Worm (Caenorhabditis elegans) whole organism, L3 larva: ENCODE measurements around the gene pgl-2.

Experiments
- R02D3.7 ChIP-seq: fragments of 150-350 bp; optimal IDR thresholded peaks from 2 replicates; lab custom pipeline; 2014; ENCODE audit warnings: missing biosample characterization, missing genetic modification characterization
- ZK546.5 ChIP-seq: sonication (generic microtip); optimal IDR thresholded peaks from 2 replicates; lab custom pipeline; 2017; ENCODE audit warnings: missing biosample characterization, missing genetic modification characterization
- aly-2 ChIP-seq: fragments of 150-350 bp; optimal IDR thresholded peaks from 2 replicates; lab custom pipeline; 2014; ENCODE audit warnings: missing biosample characterization, missing genetic modification characterization
- ama-1 ChIP-seq: fragments of 150-350 bp; optimal IDR thresholded peaks from 2 replicates; lab custom pipeline; 2018
- ceh-16 ChIP-seq: sonication (generic microtip); optimal IDR thresholded peaks from 2 replicates; lab custom pipeline; 2017; ENCODE audit warnings: missing biosample characterization, missing genetic modification characterization
- ceh-28 ChIP-seq: fragments of 150-350 bp; optimal IDR thresholded peaks from 2 replicates; lab custom pipeline; 2014; ENCODE audit warnings: missing biosample characterization, missing genetic modification reagents, missing genetic modification characterization
- ceh-82 ChIP-seq: fragments of 150-350 bp; optimal IDR thresholded peaks from 2 replicates; lab custom pipeline; 2014; ENCODE audit warnings: missing biosample characterization, missing genetic modification characterization
- ceh-9 ChIP-seq: sonication (generic microtip); optimal IDR thresholded peaks from 2 replicates; lab custom pipeline; 2018; ENCODE audit warnings: missing biosample characterization, missing genetic modification characterization
- daf-12 ChIP-seq: fragments of 150-350 bp; optimal IDR thresholded peaks from 2 replicates; lab custom pipeline; 2014; ENCODE audit warnings: missing biosample characterization, missing genetic modification reagents, missing genetic modification characterization
- egl-27 ChIP-seq: sonication (generic microtip); optimal IDR thresholded peaks from 4 replicates; lab custom pipeline; 2017; ENCODE audit warnings: missing biosample characterization, missing genetic modification reagents, missing genetic modification characterization
- egl-5 ChIP-seq: fragments of 150-350 bp; optimal IDR thresholded peaks from 2 replicates; lab custom pipeline; 2017; ENCODE audit warnings: missing biosample characterization, missing genetic modification reagents, missing genetic modification characterization, inconsistent platforms
- elt-1 ChIP-seq: fragments of 150-350 bp; optimal IDR thresholded peaks from 2 replicates; lab custom pipeline; 2014; ENCODE audit warnings: missing biosample characterization, missing genetic modification characterization
- elt-2 ChIP-seq: sonication (generic microtip); optimal IDR thresholded peaks from 2 replicates; lab custom pipeline; 2016; ENCODE audit warnings: missing genetic modification reagents, mild to moderate bottlenecking, missing genetic modification characterization, missing compliant biosample characterization
- elt-3 ChIP-seq, 3 experiments: fragments of 150-350 bp in 1 of 3; sonication (generic microtip) in 2 of 3; optimal IDR thresholded peaks; 2 replicates in 2 of 3; 4 replicates in 1 of 3; lab custom pipeline; 2014 to 2017; ENCODE audit warnings: missing biosample characterization in 3 of 3, missing genetic modification characterization in 3 of 3
- eor-1 ChIP-seq, 2 experiments: fragments of 150-350 bp; optimal IDR thresholded peaks; 2 replicates each; lab custom pipeline; 2014 to 2018; ENCODE audit warnings: missing biosample characterization in 2 of 2, missing genetic modification characterization in 2 of 2
- fkh-10 ChIP-seq: sonication (generic microtip); optimal IDR thresholded peaks from 2 replicates; lab custom pipeline; 2017; ENCODE audit warnings: missing biosample characterization, missing genetic modification reagents, missing genetic modification characterization
- fkh-2 ChIP-seq: fragments of 150-350 bp; optimal IDR thresholded peaks from 2 replicates; lab custom pipeline; 2014; ENCODE audit warnings: missing biosample characterization, missing genetic modification reagents, missing genetic modification characterization
- fos-1 ChIP-seq: fragments of 150-350 bp; optimal IDR thresholded peaks from 2 replicates; lab custom pipeline; 2014; ENCODE audit warnings: missing biosample characterization, missing genetic modification characterization
- hmg-11 ChIP-seq: sonication (generic microtip); optimal IDR thresholded peaks from 2 replicates; lab custom pipeline; 2016; ENCODE audit warnings: missing genetic modification characterization, missing compliant biosample characterization
- jun-1 ChIP-seq: fragments of 150-350 bp; optimal IDR thresholded peaks from 2 replicates; lab custom pipeline; 2014; ENCODE audit warnings: missing biosample characterization, missing genetic modification reagents, missing genetic modification characterization
- lin-15B ChIP-seq: fragments of 150-350 bp; optimal IDR thresholded peaks from 2 replicates; lab custom pipeline; 2014; ENCODE audit warnings: missing biosample characterization, missing genetic modification characterization
- lin-39 ChIP-seq: fragments of 150-350 bp; optimal IDR thresholded peaks from 2 replicates; lab custom pipeline; 2018; ENCODE audit warnings: missing biosample characterization, missing genetic modification reagents, missing genetic modification characterization
- lsy-12 ChIP-seq: sonication (generic microtip); optimal IDR thresholded peaks from 2 replicates; lab custom pipeline; 2016; ENCODE audit warnings: mild to moderate bottlenecking, missing genetic modification characterization, missing compliant biosample characterization
- mdl-1 ChIP-seq: fragments of 150-350 bp; optimal IDR thresholded peaks from 2 replicates; lab custom pipeline; 2014; ENCODE audit warnings: missing biosample characterization, missing genetic modification characterization
- mml-1 ChIP-seq: fragments of 150-350 bp; sonication (generic microtip); optimal IDR thresholded peaks from 3 replicates; lab custom pipeline; 2014; ENCODE audit warnings: missing biosample characterization, missing genetic modification characterization
- nfya-1 ChIP-seq: sonication (generic microtip); optimal IDR thresholded peaks from 2 replicates; lab custom pipeline; 2017; ENCODE audit warnings: missing genetic modification characterization, mild to moderate bottlenecking, missing compliant biosample characterization, antibody characterized with exemption, moderate library complexity; ENCODE audit not compliant: insufficient read depth
- nhr-11 ChIP-seq: fragments of 150-350 bp; optimal IDR thresholded peaks from 2 replicates; lab custom pipeline; 2014; ENCODE audit warnings: missing biosample characterization, missing genetic modification characterization
- nhr-12 ChIP-seq: fragments of 150-350 bp; optimal IDR thresholded peaks from 2 replicates; lab custom pipeline; 2014; ENCODE audit warnings: missing biosample characterization, missing genetic modification characterization
- nhr-23 ChIP-seq: fragments of 150-350 bp; optimal IDR thresholded peaks from 2 replicates; lab custom pipeline; 2014; ENCODE audit warnings: missing biosample characterization, missing genetic modification reagents, missing genetic modification characterization
- nhr-237 ChIP-seq: fragments of 150-350 bp; optimal IDR thresholded peaks from 2 replicates; lab custom pipeline; 2014; ENCODE audit warnings: missing biosample characterization, missing genetic modification characterization
- nhr-25 ChIP-seq: sonication (generic microtip); optimal IDR thresholded peaks from 2 replicates; lab custom pipeline; 2017; ENCODE audit warnings: missing biosample characterization, missing genetic modification characterization
- nhr-28 ChIP-seq: fragments of 150-350 bp; optimal IDR thresholded peaks from 2 replicates; lab custom pipeline; 2014; ENCODE audit warnings: missing biosample characterization, missing genetic modification characterization
- nhr-43 ChIP-seq: sonication (generic microtip); optimal IDR thresholded peaks from 2 replicates; lab custom pipeline; 2016; ENCODE audit warnings: mild to moderate bottlenecking, missing genetic modification characterization, missing compliant biosample characterization; ENCODE audit not compliant: poor library complexity, severe bottlenecking
- nhr-67 ChIP-seq: fragments of 150-350 bp; optimal IDR thresholded peaks from 2 replicates; lab custom pipeline; 2014; ENCODE audit warnings: missing biosample characterization, missing genetic modification characterization
- nhr-76 ChIP-seq: fragments of 150-350 bp; sonication (generic microtip); optimal IDR thresholded peaks from 5 replicates; lab custom pipeline; 2014; ENCODE audit warnings: missing biosample characterization, missing genetic modification characterization
- nhr-77 ChIP-seq: fragments of 150-350 bp; optimal IDR thresholded peaks from 2 replicates; lab custom pipeline; 2014; ENCODE audit warnings: missing biosample characterization, missing genetic modification characterization
- pha-4 ChIP-seq: fragments of 150-350 bp; optimal IDR thresholded peaks from 2 replicates; lab custom pipeline; 2014; ENCODE audit warnings: missing biosample characterization, missing genetic modification reagents, missing genetic modification characterization
- pqm-1 ChIP-seq: fragments of 150-350 bp; optimal IDR thresholded peaks from 2 replicates; lab custom pipeline; 2017; ENCODE audit warnings: missing biosample characterization, missing genetic modification characterization, inconsistent platforms
- sea-2 ChIP-seq: fragments of 150-350 bp; sonication (generic microtip); optimal IDR thresholded peaks from 4 replicates; lab custom pipeline; 2014; ENCODE audit warnings: missing biosample characterization, missing genetic modification reagents, missing genetic modification characterization
- skn-1 ChIP-seq: fragments of 150-350 bp; optimal IDR thresholded peaks from 2 replicates; lab custom pipeline; 2014; ENCODE audit warnings: missing biosample characterization, missing genetic modification characterization
- snpc-4 ChIP-seq: fragments of 150-350 bp; optimal IDR thresholded peaks from 2 replicates; lab custom pipeline; 2014; ENCODE audit warnings: missing biosample characterization, missing genetic modification characterization
- tbx-2 ChIP-seq: sonication (generic microtip); optimal IDR thresholded peaks from 2 replicates; lab custom pipeline; 2016; ENCODE audit warnings: mild to moderate bottlenecking, missing genetic modification characterization, missing compliant biosample characterization
- unc-39 ChIP-seq: sonication (generic microtip); optimal IDR thresholded peaks from 4 replicates; lab custom pipeline; 2017; ENCODE audit warnings: missing biosample characterization, missing genetic modification characterization
- unc-62 ChIP-seq: fragments of 150-350 bp; sonication (generic microtip); optimal IDR thresholded peaks from 4 replicates; lab custom pipeline; 2014; ENCODE audit warnings: missing biosample characterization, missing genetic modification reagents, missing genetic modification characterization
- zag-1 ChIP-seq: fragments of 150-350 bp; optimal IDR thresholded peaks from 2 replicates; lab custom pipeline; 2014; ENCODE audit warnings: missing biosample characterization, missing genetic modification characterization
- ztf-11 ChIP-seq: fragments of 150-350 bp; optimal IDR thresholded peaks from 2 replicates; lab custom pipeline; 2014; ENCODE audit warnings: missing biosample characterization, missing genetic modification characterization
- ztf-4 ChIP-seq: fragments of 150-350 bp; optimal IDR thresholded peaks from 2 replicates; lab custom pipeline; 2014; ENCODE audit warnings: missing biosample characterization, missing genetic modification characterization

Gene pgl-2

ce11 chrIII:8697268-8697907 lies 22.2 kb upstream of the pgl-2 start:
- TF ChIP-seq ceh-28 (no peak), lin-39 (tag; lab: Kevin White, UChicago) (no peak), eor-1 (tag; optimal IDR thresholded peaks at IDR 0.05; lab: Kevin White, UChicago) (no peak), egl-27 (tag; lab: Kevin White, UChicago) (no peak), nfya-1 (no peak), egl-5 (tag; lab: Kevin White, UChicago) (no peak), nhr-12 (tag; lab: Kevin White, UChicago) (no peak), ceh-82 (no peak), mdl-1 (tag; lab: Kevin White, UChicago) (no peak), ceh-16 (no peak), fos-1 (no peak), ztf-11 (no peak), nhr-67 (tag; lab: Kevin White, UChicago) (no peak), zag-1 (no peak), elt-3 (tag; optimal IDR thresholded peaks at IDR 0.05; lab: Kevin White, UChicago) (no peak), nhr-25 (tag; lab: Kevin White, UChicago) (no peak)
- TF ChIP-seq, all 47 proteins: peak for 0

- TF ChIP-seq elt-1 (no peak), snpc-4 (tag; lab: Kevin White, UChicago) (no peak), jun-1 (tag; lab: Kevin White, UChicago) (peak; percentile 37), R02D3.7 (tag; lab: Kevin White, UChicago) (no peak), nhr-28 (tag; lab: Kevin White, UChicago) (no peak), elt-3 (tag; optimal IDR thresholded peaks at IDR 0.05; lab: Kevin White, UChicago) (no peak), unc-62 (GFP tag; lab: Kevin White, UChicago) (no peak), fos-1 (peak; percentile 38), ztf-4 (tag; lab: Kevin White, UChicago) (no peak), elt-2 (tag; lab: Kevin White, UChicago) (peak; percentile 36), pha-4 (peak; percentile 38), ceh-16 (no peak), nhr-77 (tag; lab: Kevin White, UChicago) (no peak), ZK546.5 (no peak), sea-2 (GFP tag; lab: Kevin White, UChicago) (no peak), nhr-43 (tag; lab: Kevin White, UChicago) (no peak), nhr-67 (tag; lab: Kevin White, UChicago) (no peak), mml-1 (no peak), nhr-76 (no peak), aly-2 (tag; lab: Kevin White, UChicago) (no peak), nfya-1 (peak; percentile 53), tbx-2 (tag; lab: Kevin White, UChicago) (no peak), ceh-82 (no peak), lin-39 (tag; lab: Kevin White, UChicago) (no peak), skn-1 (peak; percentile 2), ama-1 (no peak), ceh-9 (tag; lab: Kevin White, UChicago) (no peak), hmg-11 (tag; lab: Kevin White, UChicago) (no peak), nhr-11 (tag; lab: Kevin White, UChicago) (no peak), fkh-10 (GFP tag; lab: Kevin White, UChicago) (no peak), lin-15B (tag; lab: Kevin White, UChicago) (peak; percentile 5), fkh-2 (tag; lab: Kevin White, UChicago) (no peak), lsy-12 (tag; lab: Kevin White, UChicago) (no peak), nhr-25 (tag; lab: Kevin White, UChicago) (no peak), daf-12 (no peak), egl-5 (tag; lab: Kevin White, UChicago) (no peak), nhr-12 (tag; lab: Kevin White, UChicago) (no peak), ztf-11 (no peak), unc-39 (tag; lab: Kevin White, UChicago) (no peak), nhr-237 (tag; lab: Kevin White, UChicago) (no peak), zag-1 (no peak), egl-27 (tag; lab: Kevin White, UChicago) (no peak), eor-1 (tag; optimal IDR thresholded peaks at IDR 0.05; lab: Kevin White, UChicago) (no peak), mdl-1 (tag; lab: Kevin White, UChicago) (no peak), nhr-23 (tag; lab: Kevin White, UChicago) (peak; percentile 16), pqm-1 (tag; lab: Kevin White, UChicago) (peak; percentile 33), ceh-28 (peak; percentile 7)
- TF ChIP-seq, all 47 proteins: peak for 10
Measured at ce11 chrIII:8696680-8697079, 21.4 kb upstream of the pgl-2 start.
